Fruit fly (Drosophila melanogaster) whole organism, embryonic: ENCODE data around the gene CG4613.
A peak's percentile ranks its signal among the peaks of the same experiment; 100 is the strongest.

Experiments
- ATbp ChIP-seq: fragments of 200-800 bp; sonication (Bioruptor generic); optimal IDR thresholded peaks from 2 replicates; lab custom pipeline; 2017; ENCODE audit warnings: missing biosample characterization, mild to moderate bottlenecking, missing genetic modification characterization, missing genetic modification reagents
- Blimp-1 ChIP-seq: fragments of 200-800 bp; sonication (Bioruptor generic); optimal IDR thresholded peaks from 3 replicates; lab custom pipeline; 2018; ENCODE audit warnings: missing biosample characterization, missing genetic modification characterization, mild to moderate bottlenecking, moderate library complexity, missing genetic modification reagents
- CG10321 ChIP-seq: fragments of 200-800 bp; sonication (Bioruptor generic); IDR thresholded peaks from 2 replicates; pipeline ENCODE4 v1.3.6; 2022; ENCODE audit warnings: missing biosample characterization, missing genetic modification characterization
- CG11456 ChIP-seq: fragments of 200-800 bp; sonication (Bioruptor generic); IDR thresholded peaks from 3 replicates; pipeline ENCODE4 v1.3.6; 2022; ENCODE audit warnings: missing biosample characterization, missing genetic modification characterization
- CG11504 ChIP-seq: fragments of 200-800 bp; sonication (Bioruptor generic); optimal IDR thresholded peaks from 3 replicates; lab custom pipeline; 2019; ENCODE audit warnings: missing biosample characterization, mild to moderate bottlenecking, missing genetic modification characterization, moderate library complexity
- CG15601 ChIP-seq: fragments of 200-800 bp; sonication (Bioruptor generic); optimal IDR thresholded peaks from 3 replicates; lab custom pipeline; 2019; ENCODE audit warnings: missing biosample characterization, mild to moderate bottlenecking, missing genetic modification characterization, moderate library complexity
- CG16813 ChIP-seq: fragments of 200-800 bp; sonication (Bioruptor generic); IDR thresholded peaks from 3 replicates; pipeline ENCODE4 v1.3.6; 2022; ENCODE audit warnings: missing biosample characterization, missing genetic modification characterization; ENCODE audit not compliant: partially characterized antibody
- CG17186 ChIP-seq: fragments of 200-800 bp; sonication (Bioruptor generic); optimal IDR thresholded peaks from 3 replicates; lab custom pipeline; 2017; ENCODE audit warnings: missing biosample characterization, missing genetic modification reagents, missing genetic modification characterization
- CG1832 ChIP-seq: fragments of 200-800 bp; sonication (Bioruptor generic); optimal IDR thresholded peaks from 2 replicates; lab custom pipeline; 2017; ENCODE audit warnings: missing biosample characterization, mild to moderate bottlenecking, missing genetic modification characterization, inconsistent platforms
- CG3995 ChIP-seq: fragments of 200-800 bp; sonication (Bioruptor generic); optimal IDR thresholded peaks from 3 replicates; lab custom pipeline; 2016; ENCODE audit warnings: missing biosample characterization, missing genetic modification characterization
- CG4360 ChIP-seq: fragments of 200-800 bp; sonication (Bioruptor generic); IDR thresholded peaks from 2 replicates; pipeline ENCODE4 v1.3.6; 2022; ENCODE audit warnings: missing biosample characterization, missing genetic modification characterization
- CG4730 ChIP-seq: fragments of 200-800 bp; sonication (Bioruptor generic); IDR thresholded peaks from 2 replicates; pipeline ENCODE4 v1.3.6; 2022; ENCODE audit warnings: missing biosample characterization, missing genetic modification characterization
- CG5245 ChIP-seq: fragments of 200-800 bp; sonication (Bioruptor generic); optimal IDR thresholded peaks from 3 replicates; lab custom pipeline; 2016; ENCODE audit warnings: missing biosample characterization, missing genetic modification characterization
- CG7839 ChIP-seq: fragments of 200-800 bp; sonication (Bioruptor generic); optimal IDR thresholded peaks from 3 replicates; lab custom pipeline; 2018; ENCODE audit warnings: missing biosample characterization, mild to moderate bottlenecking, missing genetic modification characterization, moderate library complexity
- CG7987 ChIP-seq: fragments of 200-800 bp; sonication (Bioruptor generic); optimal IDR thresholded peaks from 2 replicates; lab custom pipeline; 2018; ENCODE audit warnings: missing biosample characterization, mild to moderate bottlenecking, missing genetic modification characterization, moderate library complexity
- CHES-1-like ChIP-seq: fragments of 200-800 bp; sonication (Bioruptor generic); optimal IDR thresholded peaks from 2 replicates; lab custom pipeline; 2016; ENCODE audit warnings: missing biosample characterization, missing genetic modification characterization
- D ChIP-seq, 2 experiments: fragments of 200-800 bp in 1 of 2; fragments of >200 bp in 1 of 2; sonication (Bioruptor generic) in 1 of 2; optimal IDR thresholded peaks; 2 replicates in 1 of 2; 3 replicates in 1 of 2; lab custom pipeline; 2017; ENCODE audit warnings: mild to moderate bottlenecking in 1 of 2, missing biosample characterization in 1 of 2, missing genetic modification characterization in 1 of 2, missing genetic modification reagents in 1 of 2
- Dref ChIP-seq: fragments of 200-800 bp; sonication (Bioruptor generic); IDR thresholded peaks from 2 replicates; pipeline ENCODE4 v1.3.6; 2022; ENCODE audit warnings: missing biosample characterization, missing genetic modification characterization
- Fer1 ChIP-seq: fragments of 200-800 bp; sonication (Bioruptor generic); optimal IDR thresholded peaks from 2 replicates; lab custom pipeline; 2017; ENCODE audit warnings: missing biosample characterization, mild to moderate bottlenecking, missing genetic modification characterization
- MTF-1 ChIP-seq: fragments of 200-800 bp; sonication (Bioruptor generic); optimal IDR thresholded peaks from 2 replicates; lab custom pipeline; 2018; ENCODE audit warnings: missing biosample characterization, mild to moderate bottlenecking, missing genetic modification characterization, borderline replicate concordance
- Med ChIP-seq: fragments of 200-800 bp; sonication (Bioruptor generic); peaks from one replicate; lab custom pipeline; 2016; ENCODE audit warnings: missing biosample characterization, missing genetic modification characterization, mild to moderate bottlenecking, inconsistent platforms, moderate library complexity
- Meics ChIP-seq: fragments of 200-800 bp; sonication (Bioruptor generic); optimal IDR thresholded peaks from 2 replicates; lab custom pipeline; 2017; ENCODE audit warnings: missing biosample characterization, mild to moderate bottlenecking, missing genetic modification characterization
- NK7.1 ChIP-seq: fragments of 200-800 bp; sonication (Bioruptor generic); optimal IDR thresholded peaks from 3 replicates; lab custom pipeline; 2016; ENCODE audit warnings: missing biosample characterization, missing genetic modification characterization
- abd-A ChIP-seq: fragments of 200-800 bp; sonication (Bioruptor generic); optimal IDR thresholded peaks from 3 replicates; lab custom pipeline; 2019; ENCODE audit warnings: missing biosample characterization, mild to moderate bottlenecking, missing genetic modification characterization, moderate library complexity
- chif ChIP-seq, 2 experiments: fragments of 200-800 bp; sonication (Bioruptor generic); optimal IDR thresholded peaks; 3 replicates each; lab custom pipeline; 2016; ENCODE audit warnings: missing biosample characterization in 2 of 2, missing genetic modification characterization in 2 of 2
- chm ChIP-seq: fragments of 200-800 bp; sonication (Bioruptor generic); IDR thresholded peaks from 2 replicates; pipeline ENCODE4 v1.3.6; 2022; ENCODE audit warnings: missing biosample characterization, missing genetic modification characterization
- corto ChIP-seq: fragments of 200-800 bp; sonication (Bioruptor generic); optimal IDR thresholded peaks from 2 replicates; lab custom pipeline; 2016; ENCODE audit warnings: missing biosample characterization, mild to moderate bottlenecking, missing genetic modification characterization, moderate library complexity
- dan ChIP-seq: fragments of 200-800 bp; sonication (Bioruptor generic); IDR thresholded peaks from 2 replicates; pipeline ENCODE4 v1.3.6; 2022; ENCODE audit warnings: missing biosample characterization, missing genetic modification characterization
- disco-r ChIP-seq: fragments of 200-800 bp; sonication (Bioruptor generic); optimal IDR thresholded peaks from 2 replicates; lab custom pipeline; 2016; ENCODE audit warnings: missing biosample characterization, missing genetic modification characterization
- dmrt11E ChIP-seq: fragments of 200-800 bp; sonication (Bioruptor generic); optimal IDR thresholded peaks from 3 replicates; lab custom pipeline; 2018; ENCODE audit warnings: missing biosample characterization, mild to moderate bottlenecking, missing genetic modification characterization, moderate library complexity
- fd96Cb ChIP-seq: fragments of 200-800 bp; sonication (Bioruptor generic); optimal IDR thresholded peaks from 2 replicates; lab custom pipeline; 2018; ENCODE audit warnings: missing biosample characterization, mild to moderate bottlenecking, missing genetic modification characterization, moderate library complexity
- fru ChIP-seq: fragments of >200 bp; optimal IDR thresholded peaks from 2 replicates; lab custom pipeline; 2017
- fu2 ChIP-seq: fragments of 200-800 bp; sonication (Bioruptor generic); optimal IDR thresholded peaks from 2 replicates; lab custom pipeline; 2016; ENCODE audit warnings: missing biosample characterization, missing genetic modification characterization
- gsb ChIP-seq: fragments of 200-800 bp; sonication (Bioruptor generic); IDR thresholded peaks from 2 replicates; pipeline ENCODE4 v1.3.6; 2022; ENCODE audit warnings: missing biosample characterization, missing genetic modification characterization
- ham ChIP-seq: fragments of 200-800 bp; sonication (Bioruptor generic); IDR thresholded peaks from 2 replicates; pipeline ENCODE4 v1.3.6; 2022; ENCODE audit warnings: missing biosample characterization, missing genetic modification characterization
- hb ChIP-seq: fragments of 200-800 bp; sonication (Bioruptor generic); IDR thresholded peaks from 3 replicates; pipeline ENCODE4 v1.3.6; 2022; ENCODE audit warnings: missing biosample characterization, missing genetic modification characterization; ENCODE audit not compliant: partially characterized antibody
- hbn ChIP-seq: fragments of 200-800 bp; sonication (Bioruptor generic); IDR thresholded peaks from 2 replicates; pipeline ENCODE4 v1.3.6; 2022; ENCODE audit warnings: missing biosample characterization, missing genetic modification characterization; ENCODE audit not compliant: partially characterized antibody
- kni ChIP-seq: fragments of 200-800 bp; sonication (Bioruptor generic); optimal IDR thresholded peaks from 3 replicates; lab custom pipeline; 2017; ENCODE audit warnings: mild to moderate bottlenecking, missing biosample characterization, missing genetic modification reagents, missing genetic modification characterization
- nerfin-1 ChIP-seq: fragments of 200-800 bp; sonication (Bioruptor generic); optimal IDR thresholded peaks from 3 replicates; lab custom pipeline; 2019; ENCODE audit warnings: missing biosample characterization, mild to moderate bottlenecking, missing genetic modification characterization, moderate library complexity
- nmo ChIP-seq: fragments of 200-800 bp; sonication (Bioruptor generic); optimal IDR thresholded peaks from 2 replicates; lab custom pipeline; 2018; ENCODE audit warnings: missing biosample characterization, mild to moderate bottlenecking, missing genetic modification characterization, moderate library complexity
- onecut ChIP-seq: fragments of 200-800 bp; sonication (Bioruptor generic); IDR thresholded peaks from 2 replicates; pipeline ENCODE4 v1.3.6; 2022; ENCODE audit warnings: missing biosample characterization, missing genetic modification characterization
- pb ChIP-seq: fragments of 200-800 bp; sonication (Bioruptor generic); optimal IDR thresholded peaks from 3 replicates; lab custom pipeline; 2016; ENCODE audit warnings: missing biosample characterization, missing genetic modification characterization
- sens ChIP-seq: fragments of 200-800 bp; sonication (Bioruptor generic); peaks from one replicate; lab custom pipeline; 2016; ENCODE audit warnings: missing biosample characterization, missing genetic modification characterization
- seq ChIP-seq: fragments of 200-800 bp; sonication (Bioruptor generic); IDR thresholded peaks from 2 replicates; pipeline ENCODE4 v1.3.6; 2022; ENCODE audit warnings: missing biosample characterization, missing genetic modification characterization
- sima ChIP-seq: fragments of 200-800 bp; sonication (Bioruptor generic); optimal IDR thresholded peaks from 2 replicates; lab custom pipeline; 2016; ENCODE audit warnings: missing biosample characterization, missing genetic modification characterization
- slou ChIP-seq: fragments of 200-800 bp; sonication (Bioruptor generic); optimal IDR thresholded peaks from 3 replicates; lab custom pipeline; 2016; ENCODE audit warnings: missing biosample characterization, missing genetic modification characterization
- tin ChIP-seq: fragments of 200-800 bp; sonication (Bioruptor generic); optimal IDR thresholded peaks from 3 replicates; lab custom pipeline; 2016; ENCODE audit warnings: missing biosample characterization, missing genetic modification characterization
- zfh1 ChIP-seq: fragments of 200-800 bp; sonication (Bioruptor generic); IDR thresholded peaks from 3 replicates; pipeline ENCODE4 v1.3.6; 2022; ENCODE audit warnings: missing biosample characterization, missing genetic modification characterization

Gene CG4613

dm6 chr3L:14550839-14551415 is 29.4 kb upstream of the CG4613 start, which contains the start of gene Gbs-70E (continued):
- TF ChIP-seq CG16813 (GFP tag; lab: Robert Waterston, UW) (no peak), hb (GFP tag; lab: Robert Waterston, UW) (no peak), fru (lab: Kevin White, UChicago) (no peak), fu2 (GFP tag; lab: Kevin White, UChicago) (peak; percentile 83), CHES-1-like (peak; percentile 94), Blimp-1 (GFP tag; lab: Kevin White, UChicago) (peak; percentile 85), CG17186 (GFP tag; lab: Kevin White, UChicago) (peak; percentile 41), chif (GFP tag; optimal IDR thresholded peaks at IDR 0.05; lab: Kevin White, UChicago) (peak; percentile 89 to 93), CG4360 (GFP tag; lab: Robert Waterston, UW) (peak; percentile 84), CG1832 (GFP tag; lab: Kevin White, UChicago) (no peak), CG7839 (tag; lab: Kevin White, UChicago) (peak; percentile 94), CG5245 (GFP tag; lab: Kevin White, UChicago) (peak; percentile 79), abd-A (tag; lab: Kevin White, UChicago) (peak; percentile 68), NK7.1 (GFP tag; lab: Kevin White, UChicago) (peak; percentile 89), nerfin-1 (tag; lab: Kevin White, UChicago) (peak; percentile 89), tin (GFP tag; lab: Kevin White, UChicago) (peak; percentile 86), hbn (GFP tag; lab: Robert Waterston, UW) (no peak)

DNA sequence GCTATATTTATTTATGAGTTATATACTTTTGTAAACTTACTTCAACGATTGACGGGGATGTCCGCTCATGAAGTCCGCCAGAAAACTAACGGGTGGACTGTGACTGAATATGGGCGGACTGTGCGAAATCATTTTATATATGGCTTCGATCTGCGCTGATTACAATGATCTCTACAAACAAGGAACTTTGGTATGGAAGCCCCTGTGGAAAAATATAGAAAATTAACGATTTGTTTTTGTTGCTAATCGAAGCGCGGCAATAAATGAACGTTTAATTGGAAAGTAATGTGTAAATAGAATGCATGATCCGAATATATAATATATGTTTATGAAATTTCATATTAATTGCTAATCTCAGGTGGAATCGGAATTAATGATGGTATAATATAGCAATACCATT is 28.5 kb upstream of the CG4613 start:
- no peak for TF ChIP-seq CG7987
- TF ChIP-seq corto (GFP tag; lab: Kevin White, UChicago): no peak
- no peak for TF ChIP-seq pb
- peak; percentile 54 for TF ChIP-seq sens (GFP tag; lab: Kevin White, UChicago)
- peak; percentile 60 for TF ChIP-seq Med (GFP tag; lab: Kevin White, UChicago)
- no peak for TF ChIP-seq nmo

dm6 chr3L:14549215-14549614 is 27.7 kb upstream of the CG4613 start:
- TF ChIP-seq MTF-1 (GFP tag; lab: Kevin White, UChicago) (peak; percentile 12), CG4730 (GFP tag; lab: Robert Waterston, UW) (no peak), gsb (GFP tag; lab: Robert Waterston, UW) (no peak), seq (GFP tag; lab: Robert Waterston, UW) (no peak), dan (GFP tag; lab: Robert Waterston, UW) (no peak), CG15601 (peak; percentile 30), zfh1 (GFP tag; lab: Robert Waterston, UW) (no peak), kni (GFP tag; lab: Kevin White, UChicago) (peak; percentile 46), D (optimal IDR thresholded peaks at IDR 0.05; lab: Kevin White, UChicago) (no peak), D (GFP tag; optimal IDR thresholded peaks at IDR 0.05; lab: Kevin White, UChicago) (no peak), CG10321 (GFP tag; lab: Robert Waterston, UW) (no peak), slou (no peak), CG3995 (GFP tag; lab: Kevin White, UChicago) (no peak), Fer1 (peak; percentile 51), Meics (peak; percentile 30), onecut (GFP tag; lab: Robert Waterston, UW) (peak; percentile 34; the same call in 1 of the 2 replicates), sima (GFP tag; lab: Kevin White, UChicago) (no peak), chm (no peak), CG11456 (GFP tag; lab: Robert Waterston, UW) (no peak), fd96Cb (tag; lab: Kevin White, UChicago) (no peak), Dref (GFP tag; lab: Robert Waterston, UW) (no peak), ham (no peak), disco-r (no peak), CG11504 (tag; lab: Kevin White, UChicago) (peak; percentile 6), ATbp (peak; percentile 52), dmrt11E (tag; lab: Kevin White, UChicago) (no peak)
